Worm (Caenorhabditis elegans) whole organism, early embryonic: ENCODE measurements around the gene nac-1.

Source experiments
- ama-1 ChIP-seq: fragments of 150-350 bp; optimal IDR thresholded peaks from 2 replicates; lab custom pipeline; 2014
- ceh-36 ChIP-seq: sonication (generic microtip); optimal IDR thresholded peaks from 2 replicates; lab custom pipeline; 2016; ENCODE audit warnings: missing genetic modification characterization, inconsistent platforms, missing compliant biosample characterization
- ets-7 ChIP-seq: sonication (generic microtip); optimal IDR thresholded peaks from 2 replicates; lab custom pipeline; 2016; ENCODE audit warnings: missing genotype, missing genetic modification characterization, missing compliant biosample characterization
- hmg-4 ChIP-seq: fragments of 200-800 bp; sonication (Bioruptor generic); optimal IDR thresholded peaks from 2 replicates; lab custom pipeline; 2018; ENCODE audit warnings: mild to moderate bottlenecking, missing genetic modification characterization, missing compliant biosample characterization
- hnd-1 ChIP-seq: sonication (generic microtip); optimal IDR thresholded peaks from 2 replicates; lab custom pipeline; 2016; ENCODE audit warnings: missing genetic modification characterization, missing compliant biosample characterization
- tbx-37 ChIP-seq: fragments of 200-800 bp; sonication (Bioruptor generic); conservative IDR thresholded peaks from 2 replicates; pipeline ENCODE4 v1.3.6; 2022; ENCODE audit warnings: missing genetic modification reagents, missing genetic modification characterization, missing compliant biosample characterization
- tra-4 ChIP-seq: sonication (generic microtip); optimal IDR thresholded peaks from 2 replicates; lab custom pipeline; 2017; ENCODE audit warnings: missing genetic modification characterization, missing compliant biosample characterization

DNA sequence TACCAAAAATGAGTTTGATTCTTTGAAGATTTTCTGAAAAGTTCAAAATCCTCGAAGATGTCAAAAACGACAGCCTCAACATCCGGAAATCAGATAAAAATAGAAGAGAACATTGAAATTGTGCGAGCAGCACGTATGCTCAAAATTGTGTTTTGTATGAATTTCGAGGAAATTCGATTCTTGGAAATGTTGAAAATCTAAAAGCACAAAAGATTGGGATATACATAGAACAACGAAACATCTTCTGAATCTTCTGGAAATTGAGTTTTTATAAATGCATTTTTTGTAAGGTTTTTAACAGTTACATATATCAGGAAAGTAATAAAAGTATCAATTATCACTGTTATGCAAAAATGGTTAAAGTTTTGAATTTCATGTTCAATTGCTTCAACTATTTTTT, 15.7 kb downstream of the nac-1 start:
- no peak for TF ChIP-seq tra-4 (tag; lab: Kevin White, UChicago)
- no peak for TF ChIP-seq ama-1 (lab: Kevin White, UChicago)
- no peak for TF ChIP-seq tbx-37 (GFP tag; lab: Robert Waterston, UW)
- TF ChIP-seq ceh-36 (tag; lab: Kevin White, UChicago), result no peak
- TF ChIP-seq hnd-1 (tag; lab: Kevin White, UChicago), result no peak
- TF ChIP-seq ets-7 (tag; lab: Kevin White, UChicago), result no peak
- no peak for TF ChIP-seq hmg-4 (GFP tag; lab: Kevin White, UChicago)
